Worm (Caenorhabditis elegans) whole organism, L4/young adult: ENCODE measurements around the gene Y39B6A.7.

ENCODE experiments used
- W03F9.2 ChIP-seq: fragments of 150-350 bp; optimal IDR thresholded peaks from 2 replicates; lab custom pipeline; 2014; ENCODE audit warnings: missing biosample characterization, missing genetic modification characterization
- dao-5 ChIP-seq: sonication (generic microtip); optimal IDR thresholded peaks from 2 replicates; lab custom pipeline; 2016; ENCODE audit warnings: missing genotype, missing genetic modification characterization, moderate library complexity, missing compliant biosample characterization
- him-1 ChIP-seq: sonication (generic microtip); optimal IDR thresholded peaks from 2 replicates; lab custom pipeline; 2016; ENCODE audit warnings: missing genotype, missing genetic modification reagents, missing genetic modification characterization, missing compliant biosample characterization

DNA sequence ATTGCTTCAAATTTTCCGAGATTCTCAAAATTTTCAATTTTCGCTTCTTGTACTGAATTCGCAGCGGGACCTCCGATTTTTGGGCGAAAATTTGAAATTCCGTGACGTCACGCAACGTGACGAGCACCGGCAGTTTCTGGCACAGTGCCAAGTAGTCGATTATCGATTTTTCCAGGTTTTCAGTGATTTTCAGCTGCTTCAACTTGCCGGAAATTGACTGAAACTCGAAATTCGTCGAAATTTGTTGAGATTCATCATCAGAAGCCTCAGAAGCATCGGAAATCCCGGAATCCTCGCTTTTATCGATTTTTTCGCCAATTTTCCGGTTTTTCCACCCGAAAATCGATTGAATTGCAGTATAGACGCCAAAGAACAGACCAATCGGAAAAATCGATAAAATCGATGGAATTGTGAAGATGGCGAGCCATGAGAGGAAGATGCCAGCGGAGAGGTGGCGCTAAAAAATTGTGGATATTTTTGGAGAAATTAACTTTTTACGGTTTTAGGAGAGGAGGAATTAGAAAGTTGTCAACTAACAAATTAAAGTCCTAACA, 17.0 kb downstream of the Y39B6A.7 start:
- TF ChIP-seq dao-5 (tag; lab: Kevin White, UChicago): no peak
- TF ChIP-seq him-1 (tag; lab: Kevin White, UChicago): no peak
- no peak for TF ChIP-seq W03F9.2
